Fruit fly (Drosophila melanogaster) whole organism, embryonic: ENCODE results near the gene CG9518.
A peak's percentile ranks its signal among the peaks of the same experiment; 100 is the strongest.

Experiments used
- Atf6 ChIP-seq: fragments of 200-800 bp; sonication (Bioruptor generic); IDR thresholded peaks from 2 replicates; pipeline ENCODE4 v1.3.6; 2022; ENCODE audit warnings: missing biosample characterization, missing genetic modification characterization
- CG10543 ChIP-seq: fragments of 200-800 bp; sonication (Bioruptor generic); optimal IDR thresholded peaks from 3 replicates; lab custom pipeline; 2017; ENCODE audit warnings: missing biosample characterization, mild to moderate bottlenecking, missing genetic modification characterization, moderate library complexity
- CG12219 ChIP-seq: fragments of 200-800 bp; sonication (Bioruptor generic); optimal IDR thresholded peaks from 3 replicates; lab custom pipeline; 2018; ENCODE audit warnings: missing biosample characterization, mild to moderate bottlenecking, missing genetic modification characterization
- CG15011 ChIP-seq: fragments of 200-800 bp; sonication (Bioruptor generic); optimal IDR thresholded peaks from 3 replicates; lab custom pipeline; 2018; ENCODE audit warnings: missing biosample characterization, mild to moderate bottlenecking, missing genetic modification characterization
- CG15269 ChIP-seq: fragments of 200-800 bp; sonication (Bioruptor generic); optimal IDR thresholded peaks from 2 replicates; lab custom pipeline; 2018; ENCODE audit warnings: missing biosample characterization, mild to moderate bottlenecking, missing genetic modification characterization, moderate library complexity
- CG16813 ChIP-seq: fragments of 200-800 bp; sonication (Bioruptor generic); IDR thresholded peaks from 3 replicates; pipeline ENCODE4 v1.3.6; 2022; ENCODE audit warnings: missing biosample characterization, missing genetic modification characterization; ENCODE audit not compliant: partially characterized antibody
- CG16815 ChIP-seq: fragments of 200-800 bp; sonication (Bioruptor generic); optimal IDR thresholded peaks from 3 replicates; lab custom pipeline; 2017; ENCODE audit warnings: missing biosample characterization, mild to moderate bottlenecking, missing genetic modification characterization
- CG17328 ChIP-seq: fragments of 200-800 bp; sonication (Bioruptor generic); IDR thresholded peaks from 2 replicates; pipeline ENCODE4 v1.3.6; 2022; ENCODE audit warnings: missing biosample characterization, missing genetic modification characterization
- CG18764 ChIP-seq: fragments of 200-800 bp; sonication (Bioruptor generic); optimal IDR thresholded peaks from 3 replicates; lab custom pipeline; 2016; ENCODE audit warnings: missing biosample characterization, missing genetic modification characterization
- CG2120 ChIP-seq: fragments of 200-800 bp; sonication (Bioruptor generic); optimal IDR thresholded peaks from 3 replicates; lab custom pipeline; 2016; ENCODE audit warnings: missing biosample characterization, missing genetic modification characterization
- CG2129 ChIP-seq: fragments of 200-800 bp; sonication (Bioruptor generic); IDR thresholded peaks from 2 replicates; pipeline ENCODE4 v1.3.6; 2022; ENCODE audit warnings: missing biosample characterization, missing genetic modification characterization; ENCODE audit not compliant: partially characterized antibody
- CG2712 ChIP-seq: fragments of 200-800 bp; optimal IDR thresholded peaks from 3 replicates; lab custom pipeline; 2019; ENCODE audit warnings: missing biosample characterization, mild to moderate bottlenecking, missing genetic modification characterization, moderate library complexity
- CG34224 ChIP-seq: fragments of 200-800 bp; sonication (Bioruptor generic); IDR thresholded peaks from 3 replicates; pipeline ENCODE4 v1.3.6; 2022; ENCODE audit warnings: missing biosample characterization, missing genetic modification characterization; ENCODE audit not compliant: partially characterized antibody
- CG4854 ChIP-seq: fragments of 200-800 bp; sonication (Bioruptor generic); optimal IDR thresholded peaks from 2 replicates; lab custom pipeline; 2016; ENCODE audit warnings: missing biosample characterization, missing genetic modification characterization, inconsistent platforms
- CG6813 ChIP-seq: fragments of 200-800 bp; sonication (Bioruptor generic); optimal IDR thresholded peaks from 2 replicates; lab custom pipeline; 2017; ENCODE audit warnings: missing biosample characterization, missing genetic modification characterization, mild to moderate bottlenecking, moderate library complexity, missing genetic modification reagents
- CG7372 ChIP-seq: fragments of 200-800 bp; sonication (Bioruptor generic); IDR thresholded peaks from 2 replicates; pipeline ENCODE4 v1.3.6; 2022; ENCODE audit warnings: missing biosample characterization, missing genetic modification characterization
- CG7745 ChIP-seq: fragments of 200-800 bp; sonication (Bioruptor generic); optimal IDR thresholded peaks from 2 replicates; lab custom pipeline; 2018; ENCODE audit warnings: missing biosample characterization, mild to moderate bottlenecking, missing genetic modification characterization, moderate library complexity
- CG8359 ChIP-seq: fragments of 200-800 bp; sonication (Bioruptor generic); optimal IDR thresholded peaks from 2 replicates; lab custom pipeline; 2017; ENCODE audit warnings: missing biosample characterization, mild to moderate bottlenecking, missing genetic modification characterization, borderline replicate concordance
- CG8765 ChIP-seq: fragments of 200-800 bp; sonication (Bioruptor generic); IDR thresholded peaks from 2 replicates; pipeline ENCODE4 v1.3.6; 2022; ENCODE audit warnings: missing biosample characterization, missing genetic modification characterization
- CG9797 ChIP-seq: fragments of 200-800 bp; sonication (Bioruptor generic); optimal IDR thresholded peaks from 3 replicates; lab custom pipeline; 2018; ENCODE audit warnings: missing biosample characterization, mild to moderate bottlenecking, missing genetic modification characterization
- Dp ChIP-seq: fragments of 200-800 bp; sonication (Bioruptor generic); optimal IDR thresholded peaks from 2 replicates; lab custom pipeline; 2018; ENCODE audit warnings: missing biosample characterization, mild to moderate bottlenecking, missing genetic modification characterization, moderate library complexity
- E2f1 ChIP-seq: fragments of 200-800 bp; sonication (Bioruptor generic); IDR thresholded peaks from 2 replicates; pipeline ENCODE4 v1.3.6; 2022; ENCODE audit warnings: missing biosample characterization, missing genetic modification characterization
- ERR ChIP-seq: fragments of 200-800 bp; sonication (Bioruptor generic); optimal IDR thresholded peaks from 2 replicates; lab custom pipeline; 2016; ENCODE audit warnings: missing biosample characterization, missing genetic modification characterization
- Gug ChIP-seq: fragments of 200-800 bp; sonication (Bioruptor generic); IDR thresholded peaks from 4 replicates; pipeline ENCODE4 v1.3.6; 2022; ENCODE audit warnings: missing biosample characterization, missing genetic modification characterization
- Hey ChIP-seq: fragments of 200-800 bp; sonication (Bioruptor generic); optimal IDR thresholded peaks from 3 replicates; lab custom pipeline; 2018; ENCODE audit warnings: missing biosample characterization, mild to moderate bottlenecking, missing genetic modification characterization
- Hr78 ChIP-seq, 2 experiments: fragments of 200-800 bp in 1 of 2; fragments of >200 bp in 1 of 2; sonication (Bioruptor generic) in 1 of 2; optimal IDR thresholded peaks; 2 replicates each; lab custom pipeline; 2017 to 2019; ENCODE audit warnings: missing biosample characterization in 2 of 2, missing genetic modification characterization in 2 of 2, mild to moderate bottlenecking in 1 of 2, moderate library complexity in 1 of 2
- Max ChIP-seq: fragments of 200-800 bp; sonication (Bioruptor generic); optimal IDR thresholded peaks from 2 replicates; lab custom pipeline; 2016; ENCODE audit warnings: missing biosample characterization, mild to moderate bottlenecking, missing genetic modification characterization
- Mrtf ChIP-seq: fragments of 200-800 bp; sonication (Bioruptor generic); IDR thresholded peaks from 3 replicates; pipeline ENCODE4 v1.3.6; 2022; ENCODE audit warnings: missing biosample characterization, missing genetic modification characterization
- NK7.1 ChIP-seq: fragments of 200-800 bp; sonication (Bioruptor generic); optimal IDR thresholded peaks from 3 replicates; lab custom pipeline; 2016; ENCODE audit warnings: missing biosample characterization, missing genetic modification characterization
- Opbp ChIP-seq: fragments of 200-800 bp; sonication (Bioruptor generic); IDR thresholded peaks from 3 replicates; pipeline ENCODE4 v1.3.6; 2022; ENCODE audit warnings: missing biosample characterization, missing genetic modification characterization; ENCODE audit not compliant: partially characterized antibody
- Poxn ChIP-seq: fragments of 200-800 bp; sonication (Bioruptor generic); IDR thresholded peaks from 2 replicates; pipeline ENCODE4 v1.3.6; 2022; ENCODE audit warnings: missing biosample characterization, missing genetic modification characterization
- abd-A ChIP-seq: fragments of 200-800 bp; sonication (Bioruptor generic); optimal IDR thresholded peaks from 3 replicates; lab custom pipeline; 2019; ENCODE audit warnings: missing biosample characterization, mild to moderate bottlenecking, missing genetic modification characterization, moderate library complexity
- corto ChIP-seq: fragments of 200-800 bp; sonication (Bioruptor generic); optimal IDR thresholded peaks from 2 replicates; lab custom pipeline; 2016; ENCODE audit warnings: missing biosample characterization, mild to moderate bottlenecking, missing genetic modification characterization, moderate library complexity
- dmrt99B ChIP-seq: fragments of 200-800 bp; sonication (Bioruptor generic); optimal IDR thresholded peaks from 2 replicates; lab custom pipeline; 2018; ENCODE audit warnings: missing biosample characterization, mild to moderate bottlenecking, missing genetic modification characterization, moderate library complexity
- fd3F ChIP-seq: fragments of 200-800 bp; sonication (Bioruptor generic); optimal IDR thresholded peaks from 2 replicates; lab custom pipeline; 2018; ENCODE audit warnings: missing biosample characterization, mild to moderate bottlenecking, missing genetic modification characterization, moderate library complexity
- fd64A ChIP-seq: fragments of 200-800 bp; sonication (Bioruptor generic); optimal IDR thresholded peaks from 3 replicates; lab custom pipeline; 2018; ENCODE audit warnings: missing biosample characterization, mild to moderate bottlenecking, missing genetic modification characterization
- gce ChIP-seq: fragments of 200-800 bp; sonication (Bioruptor generic); IDR thresholded peaks from 3 replicates; pipeline ENCODE4 v1.3.6; 2022; ENCODE audit warnings: missing biosample characterization, missing genetic modification characterization
- lov ChIP-seq, 2 experiments: fragments of 200-800 bp in 1 of 2; fragments of >200 bp in 1 of 2; sonication (Bioruptor generic) in 1 of 2; IDR thresholded peaks in 1 of 2; optimal IDR thresholded peaks in 1 of 2; 2 replicates in 1 of 2; 3 replicates in 1 of 2; pipeline versions ENCODE4 v1.3.6 to Lab custom; 2017 to 2022; ENCODE audit warnings: missing biosample characterization in 1 of 2, missing genetic modification characterization in 1 of 2
- mirr ChIP-seq: fragments of 200-800 bp; sonication (Bioruptor generic); optimal IDR thresholded peaks from 3 replicates; lab custom pipeline; 2018; ENCODE audit warnings: missing biosample characterization, mild to moderate bottlenecking, missing genetic modification characterization
- pita ChIP-seq: fragments of 200-800 bp; sonication (Bioruptor generic); optimal IDR thresholded peaks from 2 replicates; lab custom pipeline; 2017; ENCODE audit warnings: missing biosample characterization, mild to moderate bottlenecking, missing genetic modification characterization
- pnt ChIP-seq: fragments of 200-800 bp; sonication (Bioruptor generic); optimal IDR thresholded peaks from 3 replicates; lab custom pipeline; 2016; ENCODE audit warnings: missing biosample characterization, missing genetic modification characterization
- prd ChIP-seq, 3 experiments: fragments of >200 bp in 2 of 3; fragments of 200-800 bp in 1 of 3; sonication (Bioruptor generic) in 1 of 3; optimal IDR thresholded peaks in 2 of 3; IDR thresholded peaks in 1 of 3; 2 replicates in 2 of 3; 3 replicates in 1 of 3; pipeline versions ENCODE4 v1.3.6 to Lab custom; 2017 to 2022; ENCODE audit warnings: missing biosample characterization in 1 of 3, missing genetic modification characterization in 1 of 3
- sim ChIP-seq: fragments of 200-800 bp; sonication (Bioruptor generic); IDR thresholded peaks from 2 replicates; pipeline ENCODE4 v1.3.6; 2022; ENCODE audit warnings: missing biosample characterization, missing genetic modification characterization
- slp2 ChIP-seq: fragments of 200-800 bp; sonication (Bioruptor generic); optimal IDR thresholded peaks from 2 replicates; lab custom pipeline; 2016; ENCODE audit warnings: missing biosample characterization, missing genetic modification characterization
- stc ChIP-seq: fragments of 200-800 bp; sonication (Bioruptor generic); IDR thresholded peaks from 2 replicates; pipeline ENCODE4 v1.3.6; 2022; ENCODE audit warnings: missing biosample characterization, missing genetic modification characterization
- tio ChIP-seq: fragments of 200-800 bp; sonication (Bioruptor generic); optimal IDR thresholded peaks from 2 replicates; lab custom pipeline; 2017; ENCODE audit warnings: missing biosample characterization, missing genetic modification characterization, inconsistent platforms
- zen ChIP-seq: fragments of 200-800 bp; sonication (Bioruptor generic); optimal IDR thresholded peaks from 3 replicates; lab custom pipeline; 2018; ENCODE audit warnings: missing biosample characterization, mild to moderate bottlenecking, missing genetic modification characterization, moderate library complexity

CG9518 gene

dm6 chrX:14848755-14849354, 22.1 kb downstream of the CG9518 start, which contains the start of gene CG9522 (continued):
- TF ChIP-seq Mrtf (0 out of 3 replicates have a peak, but pooled peaks have one; percentile 57), dmrt99B (tag; lab: Kevin White, UChicago) (peak; percentile 69), tio (GFP tag; lab: Kevin White, UChicago) (peak; percentile 54), Atf6 (GFP tag; lab: Robert Waterston, UW) (peak; percentile 80), gce (GFP tag; lab: Robert Waterston, UW) (peak; percentile 67; the same call in 2 of the 3 replicates), NK7.1 (GFP tag; lab: Kevin White, UChicago) (no peak), fd64A (peak; percentile 43), CG18764 (GFP tag; lab: Kevin White, UChicago) (peak; percentile 29), CG2120 (GFP tag; lab: Kevin White, UChicago) (peak; percentile 61), CG7745 (tag; lab: Kevin White, UChicago) (no peak), Poxn (GFP tag; lab: Robert Waterston, UW) (no peak), CG17328 (GFP tag; lab: Robert Waterston, UW) (peak; percentile 86), Max (GFP tag; lab: Kevin White, UChicago) (peak; percentile 28), stc (GFP tag; lab: Robert Waterston, UW) (peak; percentile 36; the same call in 1 of the 2 replicates), slp2 (GFP tag; lab: Kevin White, UChicago) (peak; percentile 14), sim (GFP tag; lab: Robert Waterston, UW) (peak; percentile 82), CG15011 (GFP tag; lab: Kevin White, UChicago) (peak; percentile 34), Opbp (GFP tag; lab: Robert Waterston, UW) (no peak), CG12219 (GFP tag; lab: Kevin White, UChicago) (peak; percentile 70), prd (optimal IDR thresholded peaks at IDR 0.05; lab: Kevin White, UChicago) (no peak), prd (GFP tag; IDR thresholded peaks at IDR 0.05; lab: Robert Waterston, UW) (peak; percentile 74), CG7372 (peak; percentile 65), CG15269 (tag; lab: Kevin White, UChicago) (peak; percentile 76), CG16815 (GFP tag; lab: Kevin White, UChicago) (peak; percentile 50), Gug (GFP tag; lab: Robert Waterston, UW) (peak; percentile 24; the same call in 2 of the 4 replicates), CG34224 (GFP tag; lab: Robert Waterston, UW) (no peak), corto (GFP tag; lab: Kevin White, UChicago) (peak; percentile 34), Hr78 (GFP tag; optimal IDR thresholded peaks at IDR 0.05; lab: Kevin White, UChicago) (peak in 1 of 2 experiments; percentile 4), CG2712 (tag; lab: Kevin White, UChicago) (peak; percentile 75), CG2129 (GFP tag; lab: Robert Waterston, UW) (no peak), CG16813 (GFP tag; lab: Robert Waterston, UW) (no peak), CG8765 (GFP tag; lab: Robert Waterston, UW) (peak; percentile 53; the same call in 1 of the 2 replicates), pita (GFP tag; lab: Kevin White, UChicago) (no peak), CG9797 (GFP tag; lab: Kevin White, UChicago) (no peak), abd-A (tag; lab: Kevin White, UChicago) (no peak), mirr (GFP tag; lab: Kevin White, UChicago) (no peak), Hey (no peak), fd3F (GFP tag; lab: Kevin White, UChicago) (peak; percentile 16), CG8359 (no peak), CG4854 (GFP tag; lab: Kevin White, UChicago) (peak; percentile 11), E2f1 (GFP tag; lab: Robert Waterston, UW) (peak; percentile 69), CG10543 (GFP tag; lab: Kevin White, UChicago) (no peak), ERR (GFP tag; lab: Kevin White, UChicago) (peak; percentile 20), pnt (peak; percentile 35), CG6813 (GFP tag; lab: Kevin White, UChicago) (peak; percentile 67), zen (peak; percentile 49), lov (optimal IDR thresholded peaks at IDR 0.05; lab: Kevin White, UChicago) (no peak), lov (GFP tag; IDR thresholded peaks at IDR 0.05; lab: Robert Waterston, UW) (peak; percentile 76; the same call in 2 of the 3 replicates), Dp (GFP tag; lab: Kevin White, UChicago) (no peak)
